Worm (Caenorhabditis elegans) whole organism, late embryonic: ENCODE measurements around the gene cit-1.1.

Experiments
- C08G9.2 ChIP-seq: sonication (generic microtip); optimal IDR thresholded peaks from 2 replicates; lab custom pipeline; 2016; ENCODE audit warnings: mild to moderate bottlenecking, missing genetic modification characterization, moderate library complexity, missing compliant biosample characterization
- F13H6.1 ChIP-seq: sonication (generic microtip); optimal IDR thresholded peaks from 2 replicates; lab custom pipeline; 2016; ENCODE audit warnings: missing genetic modification characterization, missing compliant biosample characterization
- K02D7.2 ChIP-seq: sonication (generic microtip); optimal IDR thresholded peaks from 2 replicates; lab custom pipeline; 2017; ENCODE audit warnings: mild to moderate bottlenecking, missing genetic modification characterization, missing compliant biosample characterization
- T23F11.4 ChIP-seq: fragments of 200-800 bp; sonication (Bioruptor generic); optimal IDR thresholded peaks from 2 replicates; lab custom pipeline; 2018; ENCODE audit warnings: mild to moderate bottlenecking, missing genetic modification characterization, missing compliant biosample characterization
- Y22D7AL.16 ChIP-seq: sonication (generic microtip); optimal IDR thresholded peaks from 2 replicates; lab custom pipeline; 2016; ENCODE audit warnings: missing genetic modification characterization, missing compliant biosample characterization
- ceh-14 ChIP-seq: sonication (generic microtip); optimal IDR thresholded peaks from 2 replicates; lab custom pipeline; 2016; ENCODE audit warnings: missing genotype, missing genetic modification characterization, missing compliant biosample characterization
- ceh-18 ChIP-seq: sonication (generic microtip); optimal IDR thresholded peaks from 2 replicates; lab custom pipeline; 2016; ENCODE audit warnings: missing genetic modification characterization, missing compliant biosample characterization
- ceh-2 ChIP-seq: sonication (generic microtip); optimal IDR thresholded peaks from 2 replicates; lab custom pipeline; 2016; ENCODE audit warnings: missing genotype, missing genetic modification characterization, missing compliant biosample characterization
- ceh-22 ChIP-seq: sonication (generic microtip); optimal IDR thresholded peaks from 2 replicates; lab custom pipeline; 2017; ENCODE audit warnings: missing biosample characterization, missing genetic modification characterization
- ceh-30 ChIP-seq: fragments of 150-350 bp; optimal IDR thresholded peaks from 2 replicates; lab custom pipeline; 2014; ENCODE audit warnings: missing biosample characterization, missing genetic modification characterization
- ceh-31 ChIP-seq: sonication (generic microtip); optimal IDR thresholded peaks from 2 replicates; lab custom pipeline; 2016; ENCODE audit warnings: missing genetic modification characterization, missing compliant biosample characterization
- ceh-34 ChIP-seq: sonication (generic microtip); optimal IDR thresholded peaks from 2 replicates; lab custom pipeline; 2016; ENCODE audit warnings: mild to moderate bottlenecking, missing genetic modification characterization, missing compliant biosample characterization
- ceh-45 ChIP-seq: fragments of 200-800 bp; sonication (Bioruptor generic); IDR thresholded peaks from 2 replicates; pipeline ENCODE4 v1.3.6; 2022; ENCODE audit warnings: missing genetic modification reagents, missing genetic modification characterization, missing compliant biosample characterization
- ceh-48 ChIP-seq: sonication (generic microtip); optimal IDR thresholded peaks from 2 replicates; lab custom pipeline; 2016; ENCODE audit warnings: missing genetic modification characterization, inconsistent platforms, missing compliant biosample characterization
- ceh-6 ChIP-seq: fragments of 200-800 bp; sonication (Bioruptor generic); optimal IDR thresholded peaks from 2 replicates; lab custom pipeline; 2018; ENCODE audit warnings: mild to moderate bottlenecking, missing genetic modification characterization, missing compliant biosample characterization
- elt-2 ChIP-seq: sonication (generic microtip); optimal IDR thresholded peaks from 2 replicates; lab custom pipeline; 2016; ENCODE audit warnings: missing genetic modification reagents, missing genetic modification characterization, missing compliant biosample characterization
- elt-4 ChIP-seq: sonication (generic microtip); optimal IDR thresholded peaks from 2 replicates; lab custom pipeline; 2016; ENCODE audit warnings: missing genetic modification characterization, missing compliant biosample characterization
- fkh-6 ChIP-seq: sonication (generic microtip); optimal IDR thresholded peaks from 2 replicates; lab custom pipeline; 2016; ENCODE audit warnings: missing genetic modification characterization, missing compliant biosample characterization
- gmeb-2 ChIP-seq: sonication (generic microtip); optimal IDR thresholded peaks from 2 replicates; lab custom pipeline; 2016; ENCODE audit warnings: missing genetic modification characterization, inconsistent platforms, missing compliant biosample characterization
- hlh-13 ChIP-seq: fragments of 200-800 bp; sonication (Bioruptor generic); optimal IDR thresholded peaks from 2 replicates; lab custom pipeline; 2018; ENCODE audit warnings: mild to moderate bottlenecking, missing genetic modification characterization, missing compliant biosample characterization
- hlh-15 ChIP-seq: sonication (generic microtip); optimal IDR thresholded peaks from 2 replicates; lab custom pipeline; 2016; ENCODE audit warnings: missing genetic modification characterization, missing compliant biosample characterization
- hlh-30 ChIP-seq: sonication (generic microtip); optimal IDR thresholded peaks from 2 replicates; lab custom pipeline; 2017; ENCODE audit warnings: antibody characterized with exemption, missing genetic modification characterization, missing compliant biosample characterization; ENCODE audit not compliant: insufficient read depth
- hlh-6 ChIP-seq: sonication (generic microtip); optimal IDR thresholded peaks from 2 replicates; lab custom pipeline; 2016; ENCODE audit warnings: missing genotype, missing genetic modification characterization, missing compliant biosample characterization
- lin-11 ChIP-seq: fragments of 200-800 bp; sonication (Bioruptor generic); optimal IDR thresholded peaks from 2 replicates; lab custom pipeline; 2018; ENCODE audit warnings: mild to moderate bottlenecking, missing genetic modification characterization, missing compliant biosample characterization
- madf-2 ChIP-seq: sonication (generic microtip); optimal IDR thresholded peaks from 2 replicates; lab custom pipeline; 2017; ENCODE audit warnings: missing genetic modification characterization, missing compliant biosample characterization
- nfya-1 ChIP-seq: sonication (generic microtip); optimal IDR thresholded peaks from 2 replicates; lab custom pipeline; 2017; ENCODE audit warnings: missing genetic modification characterization, mild to moderate bottlenecking, missing compliant biosample characterization, antibody characterized with exemption, moderate library complexity
- nhr-232 ChIP-seq: sonication (generic microtip); optimal IDR thresholded peaks from 2 replicates; lab custom pipeline; 2016; ENCODE audit warnings: missing genetic modification characterization, missing compliant biosample characterization
- odd-2 ChIP-seq: sonication (generic microtip); optimal IDR thresholded peaks from 2 replicates; lab custom pipeline; 2017; ENCODE audit warnings: antibody characterized with exemption, mild to moderate bottlenecking, missing genetic modification characterization, missing compliant biosample characterization
- pat-9 ChIP-seq: fragments of 200-800 bp; sonication (Bioruptor generic); optimal IDR thresholded peaks from 2 replicates; lab custom pipeline; 2018; ENCODE audit warnings: mild to moderate bottlenecking, missing genetic modification characterization, moderate library complexity, missing compliant biosample characterization
- pha-2 ChIP-seq: sonication (generic microtip); optimal IDR thresholded peaks from 2 replicates; lab custom pipeline; 2017; ENCODE audit warnings: mild to moderate bottlenecking, missing genetic modification characterization, missing compliant biosample characterization
- pha-4 ChIP-seq: fragments of 150-350 bp; optimal IDR thresholded peaks from 2 replicates; lab custom pipeline; 2018; ENCODE audit warnings: missing biosample characterization, missing genetic modification reagents, missing genetic modification characterization
- pqm-1 ChIP-seq: sonication (generic microtip); optimal IDR thresholded peaks from 2 replicates; lab custom pipeline; 2016; ENCODE audit warnings: missing genetic modification characterization, missing compliant biosample characterization
- pros-1 ChIP-seq: fragments of 150-350 bp; optimal IDR thresholded peaks from 2 replicates; lab custom pipeline; 2014; ENCODE audit warnings: missing biosample characterization, missing genetic modification reagents, missing genetic modification characterization
- ref-2 ChIP-seq: sonication (generic microtip); optimal IDR thresholded peaks from 2 replicates; lab custom pipeline; 2016; ENCODE audit warnings: missing genetic modification characterization, missing compliant biosample characterization
- rnt-1 ChIP-seq: sonication (generic microtip); optimal IDR thresholded peaks from 2 replicates; lab custom pipeline; 2016; ENCODE audit warnings: missing genetic modification characterization, missing compliant biosample characterization
- sdc-2 ChIP-seq: sonication (generic microtip); optimal IDR thresholded peaks from 2 replicates; lab custom pipeline; 2016; ENCODE audit warnings: missing genotype, missing genetic modification characterization, missing compliant biosample characterization
- sox-4 ChIP-seq: sonication (generic microtip); optimal IDR thresholded peaks from 2 replicates; lab custom pipeline; 2017; ENCODE audit warnings: mild to moderate bottlenecking, missing genetic modification characterization, inconsistent platforms, missing compliant biosample characterization
- unc-42 ChIP-seq: sonication (generic microtip); optimal IDR thresholded peaks from 2 replicates; lab custom pipeline; 2016; ENCODE audit warnings: missing genotype, missing genetic modification characterization, missing compliant biosample characterization
- zip-5 ChIP-seq: sonication (generic microtip); optimal IDR thresholded peaks from 2 replicates; lab custom pipeline; 2016; ENCODE audit warnings: missing genetic modification characterization, missing compliant biosample characterization

cit-1.1 gene

ce11 chrIII:8009769-8010168 is at the start of gene cit-1.1:
Gene cit-1.1, minus strand, starts transcription at chrIII:8009821.
- peak; percentile 22 for TF ChIP-seq hlh-30 (tag; lab: Kevin White, UChicago)
- no peak for TF ChIP-seq pqm-1 (tag; lab: Kevin White, UChicago)

- TF ChIP-seq fkh-6 (no peak), nfya-1 (tag; lab: Kevin White, UChicago) (no peak), ceh-45 (GFP tag; lab: Robert Waterston, UW) (no peak)
Measured at ce11 chrIII:8051838-8052237, 42.2 kb upstream of the cit-1.1 start.

DNA sequence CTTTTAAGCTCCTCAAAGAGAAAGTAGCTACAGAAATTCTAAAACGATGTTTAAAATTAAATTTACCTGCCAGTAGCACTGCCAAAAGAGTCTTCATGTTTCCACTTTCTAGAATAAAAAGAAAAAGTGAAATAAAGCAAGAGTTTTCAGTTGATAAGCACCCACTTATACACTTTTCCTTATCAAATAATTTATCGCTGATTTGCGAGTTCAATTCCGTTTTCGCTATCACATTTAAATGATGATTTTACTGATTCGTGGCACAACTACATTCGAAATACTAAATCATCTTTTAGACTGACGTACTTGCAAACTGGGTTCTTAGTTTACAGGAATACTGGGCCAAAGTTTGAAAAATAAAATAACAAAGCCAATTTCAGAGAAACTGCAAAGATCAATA is 41.3 kb upstream of the cit-1.1 start, which contains the start of gene K12H4.7:
Gene K12H4.7, minus strand, starts transcription at position 138 of the 400 bp plus-strand sequence.
- TF ChIP-seq elt-2 (tag; lab: Kevin White, UChicago) (peak; percentile 33), pros-1 (tag; lab: Kevin White, UChicago) (no peak), ceh-34 (tag; lab: Kevin White, UChicago) (no peak)

- TF ChIP-seq hlh-15 (tag; lab: Kevin White, UChicago) = no peak
- no peak for TF ChIP-seq rnt-1 (tag; lab: Kevin White, UChicago)
- TF ChIP-seq ceh-6 = no peak
- no peak for TF ChIP-seq ceh-18 (tag; lab: Kevin White, UChicago)
- no peak for TF ChIP-seq hlh-30 (tag; lab: Kevin White, UChicago)
- TF ChIP-seq ceh-45 (GFP tag; lab: Robert Waterston, UW) = no peak
- TF ChIP-seq lin-11 = no peak
- TF ChIP-seq nhr-232 (tag; lab: Kevin White, UChicago) = no peak
- no peak for TF ChIP-seq elt-4 (tag; lab: Kevin White, UChicago)
- no peak for TF ChIP-seq ceh-2 (tag; lab: Kevin White, UChicago)
Measured at ce11 chrIII:8047412-8047811, 37.8 kb upstream of the cit-1.1 start, which contains the start of gene K12H4.2. Gene K12H4.2, plus strand, starts transcription at chrIII:8047712.

DNA sequence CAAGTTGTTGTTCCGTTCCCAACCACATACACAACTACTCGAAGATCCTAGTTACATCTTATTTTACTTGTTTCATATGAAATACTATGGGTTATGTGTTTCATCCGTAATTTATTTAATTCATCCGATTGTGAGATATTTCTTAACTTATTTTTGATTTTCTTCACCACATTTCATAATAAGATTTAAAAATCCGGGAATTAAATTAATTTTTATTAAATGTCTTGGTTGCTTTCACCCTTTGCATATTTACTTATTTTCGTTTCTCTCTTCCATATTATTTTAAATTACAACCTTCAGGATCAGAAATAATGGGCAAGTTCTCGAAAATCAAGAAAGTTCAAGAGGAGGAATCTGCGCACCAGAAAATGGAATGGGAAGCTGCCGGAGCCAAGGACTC is 36.1 kb upstream of the cit-1.1 start, which contains the start of gene K12H4.3:
Gene K12H4.3, plus strand, starts transcription at position 301 of the 400 bp plus-strand sequence.
- TF ChIP-seq unc-42 (tag; lab: Kevin White, UChicago) (no peak), hlh-6 (no peak), C08G9.2 (tag; lab: Kevin White, UChicago) (no peak), ref-2 (tag; lab: Kevin White, UChicago) (no peak), hlh-30 (tag; lab: Kevin White, UChicago) (no peak), odd-2 (tag; lab: Kevin White, UChicago) (no peak), ceh-22 (no peak), hlh-13 (GFP tag; lab: Kevin White, UChicago) (no peak), pat-9 (tag; lab: Kevin White, UChicago) (no peak), pha-2 (tag; lab: Kevin White, UChicago) (no peak), pha-4 (tag; lab: Kevin White, UChicago) (no peak), madf-2 (tag; lab: Kevin White, UChicago) (no peak), K02D7.2 (tag; lab: Kevin White, UChicago) (no peak), nfya-1 (tag; lab: Kevin White, UChicago) (no peak), sdc-2 (tag; lab: Kevin White, UChicago) (no peak), Y22D7AL.16 (tag; lab: Kevin White, UChicago) (no peak), ceh-14 (tag; lab: Kevin White, UChicago) (no peak)

- TF ChIP-seq pha-4 (tag; lab: Kevin White, UChicago) (no peak), hlh-13 (GFP tag; lab: Kevin White, UChicago) (no peak), ceh-30 (no peak), rnt-1 (tag; lab: Kevin White, UChicago) (no peak), F13H6.1 (tag; lab: Kevin White, UChicago) (no peak), unc-42 (tag; lab: Kevin White, UChicago) (no peak), T23F11.4 (GFP tag; lab: Kevin White, UChicago) (no peak), gmeb-2 (tag; lab: Kevin White, UChicago) (no peak), ceh-31 (no peak), sox-4 (no peak), madf-2 (tag; lab: Kevin White, UChicago) (no peak), hlh-15 (tag; lab: Kevin White, UChicago) (no peak), zip-5 (tag; lab: Kevin White, UChicago) (no peak), ceh-48 (no peak), ceh-2 (tag; lab: Kevin White, UChicago) (no peak)
Measured at ce11 chrIII:8044717-8045116, 35.1 kb upstream of the cit-1.1 start, which contains the start of gene spcs-3. Gene spcs-3, plus strand, starts transcription at chrIII:8045017.
